Worm (Caenorhabditis elegans) whole organism, mixed stage, embryonic: ENCODE data around the gene Y46E12BL.2.

Experiments
- M03D4.4 ChIP-seq: sonication (generic microtip); optimal IDR thresholded peaks from 2 replicates; lab custom pipeline; 2017; ENCODE audit warnings: mild to moderate bottlenecking, missing genetic modification characterization, missing compliant biosample characterization
- bed-3 ChIP-seq: fragments of 200-800 bp; sonication (Bioruptor generic); optimal IDR thresholded peaks from 3 replicates; lab custom pipeline; 2018; ENCODE audit warnings: mild to moderate bottlenecking, missing genetic modification characterization, moderate library complexity, missing compliant biosample characterization
- blmp-1 ChIP-seq: fragments of 150-350 bp; optimal IDR thresholded peaks from 2 replicates; lab custom pipeline; 2014; ENCODE audit warnings: missing biosample characterization, missing genetic modification characterization
- ceh-39 ChIP-seq: fragments of 150-350 bp; optimal IDR thresholded peaks from 2 replicates; lab custom pipeline; 2014; ENCODE audit warnings: missing biosample characterization, missing genetic modification characterization
- ceh-43 ChIP-seq: fragments of 200-800 bp; sonication (Bioruptor generic); optimal IDR thresholded peaks from 2 replicates; lab custom pipeline; 2018; ENCODE audit warnings: mild to moderate bottlenecking, missing genetic modification characterization, moderate library complexity, missing compliant biosample characterization
- ceh-83 ChIP-seq: fragments of 200-800 bp; sonication (Bioruptor generic); optimal IDR thresholded peaks from 2 replicates; lab custom pipeline; 2018; ENCODE audit warnings: mild to moderate bottlenecking, missing genetic modification characterization, missing compliant biosample characterization
- ces-1 ChIP-seq: fragments of 150-350 bp; optimal IDR thresholded peaks from 2 replicates; lab custom pipeline; 2014; ENCODE audit warnings: missing biosample characterization, missing genetic modification reagents, missing genetic modification characterization
- cnd-1 ChIP-seq: fragments of 200-800 bp; sonication (Bioruptor generic); optimal IDR thresholded peaks from 2 replicates; lab custom pipeline; 2018; ENCODE audit warnings: mild to moderate bottlenecking, missing genetic modification characterization, missing compliant biosample characterization
- drap-1 ChIP-seq: fragments of 200-800 bp; sonication (Bioruptor generic); optimal IDR thresholded peaks from 3 replicates; lab custom pipeline; 2018; ENCODE audit warnings: mild to moderate bottlenecking, missing genetic modification characterization, missing compliant biosample characterization
- elt-1 ChIP-seq: sonication (generic microtip); optimal IDR thresholded peaks from 2 replicates; lab custom pipeline; 2017; ENCODE audit warnings: missing genetic modification characterization, mild to moderate bottlenecking, missing compliant biosample characterization, antibody characterized with exemption, moderate library complexity, borderline replicate concordance; ENCODE audit not compliant: insufficient read depth
- elt-3 ChIP-seq: fragments of 150-350 bp; optimal IDR thresholded peaks from 2 replicates; lab custom pipeline; 2014; ENCODE audit warnings: missing biosample characterization, missing genetic modification characterization
- flh-1 ChIP-seq: fragments of 200-800 bp; sonication (Bioruptor generic); optimal IDR thresholded peaks from 2 replicates; lab custom pipeline; 2018; ENCODE audit warnings: mild to moderate bottlenecking, missing genetic modification characterization, moderate library complexity, missing compliant biosample characterization
- ham-2 ChIP-seq: fragments of 200-800 bp; sonication (Bioruptor generic); optimal IDR thresholded peaks from 2 replicates; lab custom pipeline; 2018; ENCODE audit warnings: mild to moderate bottlenecking, missing genetic modification characterization, missing compliant biosample characterization
- hlh-1 ChIP-seq: fragments of 150-350 bp; optimal IDR thresholded peaks from 2 replicates; lab custom pipeline; 2014; ENCODE audit warnings: missing biosample characterization, missing genetic modification reagents, missing genetic modification characterization
- lin-13 ChIP-seq: fragments of 150-350 bp; optimal IDR thresholded peaks from 2 replicates; lab custom pipeline; 2014; ENCODE audit warnings: missing biosample characterization, missing genetic modification characterization
- lin-32 ChIP-seq: fragments of 200-800 bp; sonication (Bioruptor generic); optimal IDR thresholded peaks from 2 replicates; lab custom pipeline; 2018; ENCODE audit warnings: mild to moderate bottlenecking, missing genetic modification characterization, missing compliant biosample characterization
- lsy-2 ChIP-seq: fragments of 150-350 bp; optimal IDR thresholded peaks from 2 replicates; lab custom pipeline; 2014; ENCODE audit warnings: missing biosample characterization, missing genetic modification characterization
- mab-5 ChIP-seq: fragments of 150-350 bp; optimal IDR thresholded peaks from 2 replicates; lab custom pipeline; 2014; ENCODE audit warnings: missing biosample characterization, missing genetic modification characterization
- mep-1 ChIP-seq: fragments of 150-350 bp; optimal IDR thresholded peaks from 2 replicates; lab custom pipeline; 2017; ENCODE audit warnings: missing biosample characterization, missing genetic modification reagents, missing genetic modification characterization, inconsistent platforms
- mls-2 ChIP-seq: sonication (generic microtip); optimal IDR thresholded peaks from 2 replicates; lab custom pipeline; 2016; ENCODE audit warnings: mild to moderate bottlenecking, missing genetic modification characterization, moderate library complexity, missing compliant biosample characterization
- nhr-12 ChIP-seq: fragments of 150-350 bp; optimal IDR thresholded peaks from 2 replicates; lab custom pipeline; 2014; ENCODE audit warnings: missing biosample characterization, missing genetic modification characterization
- nhr-2 ChIP-seq: fragments of 150-350 bp; optimal IDR thresholded peaks from 2 replicates; lab custom pipeline; 2014; ENCODE audit warnings: missing biosample characterization, missing genetic modification characterization
- nhr-237 ChIP-seq: fragments of 150-350 bp; optimal IDR thresholded peaks from 2 replicates; lab custom pipeline; 2014; ENCODE audit warnings: missing biosample characterization, missing genetic modification characterization
- nhr-28 ChIP-seq: fragments of 150-350 bp; optimal IDR thresholded peaks from 2 replicates; lab custom pipeline; 2014; ENCODE audit warnings: missing biosample characterization, missing genetic modification characterization
- nhr-76 ChIP-seq: sonication (generic microtip); optimal IDR thresholded peaks from 2 replicates; lab custom pipeline; 2017; ENCODE audit warnings: missing biosample characterization, missing genetic modification characterization
- pha-4 ChIP-seq: fragments of 150-350 bp; optimal IDR thresholded peaks from 2 replicates; lab custom pipeline; 2018; ENCODE audit warnings: missing biosample characterization, missing genetic modification reagents, missing genetic modification characterization
- sem-2 ChIP-seq: fragments of 200-800 bp; sonication (Bioruptor generic); optimal IDR thresholded peaks from 2 replicates; lab custom pipeline; 2018; ENCODE audit warnings: mild to moderate bottlenecking, missing genetic modification characterization, missing compliant biosample characterization
- snpc-4 ChIP-seq: fragments of 150-350 bp; optimal IDR thresholded peaks from 2 replicates; lab custom pipeline; 2014; ENCODE audit warnings: missing biosample characterization, missing genetic modification characterization
- sptf-1 ChIP-seq: sonication (generic microtip); optimal IDR thresholded peaks from 2 replicates; lab custom pipeline; 2017; ENCODE audit warnings: mild to moderate bottlenecking, missing genetic modification characterization, moderate library complexity, missing compliant biosample characterization
- tbx-8 ChIP-seq: fragments of 200-800 bp; sonication (Bioruptor generic); optimal IDR thresholded peaks from 2 replicates; lab custom pipeline; 2018; ENCODE audit warnings: mild to moderate bottlenecking, missing genetic modification characterization, moderate library complexity, missing compliant biosample characterization
- unc-120 ChIP-seq: sonication (generic microtip); optimal IDR thresholded peaks from 2 replicates; lab custom pipeline; 2017; ENCODE audit warnings: missing genetic modification characterization, missing compliant biosample characterization; ENCODE audit not compliant: poor library complexity, severe bottlenecking
- unc-39 ChIP-seq: fragments of 150-350 bp; optimal IDR thresholded peaks from 2 replicates; lab custom pipeline; 2014; ENCODE audit warnings: missing biosample characterization, missing genetic modification characterization
- unc-62 ChIP-seq: fragments of 150-350 bp; optimal IDR thresholded peaks from 2 replicates; lab custom pipeline; 2014; ENCODE audit warnings: missing biosample characterization, missing genetic modification reagents, missing genetic modification characterization
- zip-8 ChIP-seq: fragments of 150-350 bp; optimal IDR thresholded peaks from 2 replicates; lab custom pipeline; 2014; ENCODE audit warnings: missing biosample characterization, missing genetic modification characterization
- ztf-11 ChIP-seq: fragments of 150-350 bp; optimal IDR thresholded peaks from 2 replicates; lab custom pipeline; 2014; ENCODE audit warnings: missing biosample characterization, missing genetic modification characterization

Y46E12BL.2 gene

ce11 chrII:15217949-15218348, 14.8 kb upstream of the Y46E12BL.2 start:
- TF ChIP-seq M03D4.4, result peak; percentile 39
- TF ChIP-seq tbx-8, result no peak
- TF ChIP-seq pha-4 (tag; lab: Kevin White, UChicago), result no peak
- no peak for TF ChIP-seq unc-120 (tag; lab: Kevin White, UChicago)
- peak; percentile 95 for TF ChIP-seq blmp-1
- TF ChIP-seq nhr-28 (tag; lab: Kevin White, UChicago), result no peak
- TF ChIP-seq ceh-43 (GFP tag; lab: Kevin White, UChicago), result no peak
- TF ChIP-seq cnd-1 (tag; lab: Kevin White, UChicago), result no peak
- TF ChIP-seq snpc-4, result no peak
- peak; percentile 24 for TF ChIP-seq bed-3 (GFP tag; lab: Kevin White, UChicago)
- TF ChIP-seq nhr-237 (tag; lab: Kevin White, UChicago), result no peak
- no peak for TF ChIP-seq lsy-2 (tag; lab: Kevin White, UChicago)
- TF ChIP-seq flh-1, result no peak
- no peak for TF ChIP-seq zip-8 (tag; lab: Kevin White, UChicago)
- TF ChIP-seq sptf-1 (tag; lab: Kevin White, UChicago), result peak; percentile 74
- peak; percentile 34 for TF ChIP-seq mls-2 (tag; lab: Kevin White, UChicago)
- TF ChIP-seq drap-1 (GFP tag; lab: Kevin White, UChicago), result no peak
- no peak for TF ChIP-seq unc-39 (tag; lab: Kevin White, UChicago)
- peak; percentile 33 for TF ChIP-seq sem-2 (GFP tag; lab: Kevin White, UChicago)
- no peak for TF ChIP-seq lin-13 (tag; lab: Kevin White, UChicago)
- TF ChIP-seq ceh-39, result no peak
- no peak for TF ChIP-seq ceh-83
- TF ChIP-seq ham-2 (GFP tag; lab: Kevin White, UChicago), result peak; percentile 98
- no peak for TF ChIP-seq elt-3 (tag; lab: Kevin White, UChicago)
- no peak for TF ChIP-seq ces-1 (GFP tag; lab: Kevin White, UChicago)
- TF ChIP-seq nhr-2 (tag; lab: Kevin White, UChicago), result no peak
- no peak for TF ChIP-seq nhr-12 (tag; lab: Kevin White, UChicago)
- no peak for TF ChIP-seq hlh-1 (tag; lab: Kevin White, UChicago)
- peak; percentile 66 for TF ChIP-seq elt-1 (tag; lab: Kevin White, UChicago)
- TF ChIP-seq lin-32 (GFP tag; lab: Kevin White, UChicago), result peak; percentile 23
- no peak for TF ChIP-seq nhr-76 (tag; lab: Kevin White, UChicago)
- no peak for TF ChIP-seq mep-1
- no peak for TF ChIP-seq ztf-11
- no peak for TF ChIP-seq mab-5 (tag; lab: Kevin White, UChicago)
- TF ChIP-seq unc-62, result no peak

- no peak for TF ChIP-seq unc-39 (tag; lab: Kevin White, UChicago)
Measured at ce11 chrII:15218609-15219008, 14.1 kb upstream of the Y46E12BL.2 start.

- TF ChIP-seq lin-32 (GFP tag; lab: Kevin White, UChicago), result no peak
- no peak for TF ChIP-seq unc-62
- TF ChIP-seq tbx-8, result no peak
- no peak for TF ChIP-seq unc-120 (tag; lab: Kevin White, UChicago)
- no peak for TF ChIP-seq unc-39 (tag; lab: Kevin White, UChicago)
- peak; percentile 67 for TF ChIP-seq pha-4 (tag; lab: Kevin White, UChicago)
- TF ChIP-seq drap-1 (GFP tag; lab: Kevin White, UChicago), result no peak
Measured at ce11 chrII:15219033-15219432, 13.7 kb upstream of the Y46E12BL.2 start.

- TF ChIP-seq nhr-237 (tag; lab: Kevin White, UChicago) (no peak), M03D4.4 (no peak), elt-3 (tag; lab: Kevin White, UChicago) (no peak), sptf-1 (tag; lab: Kevin White, UChicago) (no peak), lin-32 (GFP tag; lab: Kevin White, UChicago) (no peak), ham-2 (GFP tag; lab: Kevin White, UChicago) (no peak), bed-3 (GFP tag; lab: Kevin White, UChicago) (no peak)
Measured at ce11 chrII:15220116-15220515, 12.6 kb upstream of the Y46E12BL.2 start.
